Fruit fly (Drosophila melanogaster) whole organism, embryonic: Measurements from ENCODE around the gene sick.

Source experiments
- Adf1 ChIP-seq: fragments of 200-800 bp; sonication (Bioruptor generic); IDR thresholded peaks from 2 replicates; pipeline ENCODE4 v1.3.6; 2022; ENCODE audit warnings: missing biosample characterization, missing genetic modification characterization
- CG1024 ChIP-seq: fragments of 200-800 bp; sonication (Bioruptor generic); IDR thresholded peaks from 2 replicates; pipeline ENCODE4 v1.3.6; 2022; ENCODE audit warnings: missing biosample characterization, missing genetic modification characterization
- CG10321 ChIP-seq: fragments of 200-800 bp; sonication (Bioruptor generic); IDR thresholded peaks from 2 replicates; pipeline ENCODE4 v1.3.6; 2022; ENCODE audit warnings: missing biosample characterization, missing genetic modification characterization
- CG10366 ChIP-seq: fragments of 200-800 bp; sonication (Bioruptor generic); IDR thresholded peaks from 2 replicates; pipeline ENCODE4 v1.3.6; 2022; ENCODE audit warnings: missing biosample characterization, missing genetic modification characterization
- CG13624 ChIP-seq: fragments of 200-800 bp; sonication (Bioruptor generic); optimal IDR thresholded peaks from 2 replicates; lab custom pipeline; 2016; ENCODE audit warnings: missing biosample characterization, missing genetic modification characterization
- CG14441 ChIP-seq: fragments of 200-800 bp; sonication (Bioruptor generic); IDR thresholded peaks from 2 replicates; pipeline ENCODE4 v1.3.6; 2022; ENCODE audit warnings: missing biosample characterization, missing genetic modification characterization
- CG1602 ChIP-seq: fragments of 200-800 bp; sonication (Bioruptor generic); optimal IDR thresholded peaks from 3 replicates; lab custom pipeline; 2016; ENCODE audit warnings: missing biosample characterization, missing genetic modification characterization
- CG1792 ChIP-seq: fragments of 200-800 bp; sonication (Bioruptor generic); optimal IDR thresholded peaks from 2 replicates; lab custom pipeline; 2016; ENCODE audit warnings: missing biosample characterization, missing genetic modification characterization
- CG18476 ChIP-seq: fragments of 200-800 bp; sonication (Bioruptor generic); optimal IDR thresholded peaks from 2 replicates; lab custom pipeline; 2016; ENCODE audit warnings: missing biosample characterization, mild to moderate bottlenecking, missing genetic modification characterization
- CG18764 ChIP-seq: fragments of 200-800 bp; sonication (Bioruptor generic); optimal IDR thresholded peaks from 3 replicates; lab custom pipeline; 2016; ENCODE audit warnings: missing biosample characterization, missing genetic modification characterization
- CG32772 ChIP-seq: fragments of 200-800 bp; sonication (Bioruptor generic); IDR thresholded peaks from 2 replicates; pipeline ENCODE4 v1.3.6; 2022; ENCODE audit warnings: missing biosample characterization, missing genetic modification characterization
- CG4328 ChIP-seq: fragments of 200-800 bp; sonication (Bioruptor generic); optimal IDR thresholded peaks from 3 replicates; lab custom pipeline; 2017; ENCODE audit warnings: missing biosample characterization, missing genetic modification reagents, missing genetic modification characterization
- CG4820 ChIP-seq: fragments of 200-800 bp; sonication (Bioruptor generic); optimal IDR thresholded peaks from 3 replicates; lab custom pipeline; 2016; ENCODE audit warnings: missing biosample characterization, missing genetic modification characterization
- CG6654 ChIP-seq: fragments of 200-800 bp; sonication (Bioruptor generic); optimal IDR thresholded peaks from 2 replicates; lab custom pipeline; 2017; ENCODE audit warnings: missing biosample characterization, mild to moderate bottlenecking, missing genetic modification characterization
- CG6854 ChIP-seq: fragments of 200-800 bp; sonication (Bioruptor generic); optimal IDR thresholded peaks from 3 replicates; lab custom pipeline; 2017; ENCODE audit warnings: missing biosample characterization, mild to moderate bottlenecking, missing genetic modification characterization
- CG7271 ChIP-seq: fragments of 200-800 bp; sonication (Bioruptor generic); optimal IDR thresholded peaks from 2 replicates; lab custom pipeline; 2018; ENCODE audit warnings: missing biosample characterization, mild to moderate bottlenecking, missing genetic modification characterization, moderate library complexity
- CG7357 ChIP-seq: fragments of 200-800 bp; sonication (Bioruptor generic); IDR thresholded peaks from 3 replicates; pipeline ENCODE4 v1.3.6; 2022; ENCODE audit warnings: missing biosample characterization, missing genetic modification characterization
- CG7839 ChIP-seq: fragments of 200-800 bp; sonication (Bioruptor generic); optimal IDR thresholded peaks from 3 replicates; lab custom pipeline; 2018; ENCODE audit warnings: missing biosample characterization, mild to moderate bottlenecking, missing genetic modification characterization, moderate library complexity
- CG8089 ChIP-seq: fragments of 200-800 bp; sonication (Bioruptor generic); optimal IDR thresholded peaks from 3 replicates; lab custom pipeline; 2016; ENCODE audit warnings: missing biosample characterization, missing genetic modification characterization
- CG8388 ChIP-seq: fragments of 200-800 bp; sonication (Bioruptor generic); optimal IDR thresholded peaks from 2 replicates; lab custom pipeline; 2019; ENCODE audit warnings: missing biosample characterization, mild to moderate bottlenecking, missing genetic modification characterization, moderate library complexity
- CTCF ChIP-seq: fragments of 200-800 bp; sonication (Bioruptor generic); optimal IDR thresholded peaks from 2 replicates; lab custom pipeline; 2017; ENCODE audit warnings: missing biosample characterization, mild to moderate bottlenecking, missing genetic modification characterization, moderate library complexity
- CkIIα-i1 ChIP-seq: fragments of 200-800 bp; sonication (Bioruptor generic); IDR thresholded peaks from 2 replicates; pipeline ENCODE4 v1.3.6; 2022; ENCODE audit warnings: missing biosample characterization, missing genetic modification characterization
- D19A ChIP-seq: fragments of 200-800 bp; optimal IDR thresholded peaks from 3 replicates; lab custom pipeline; 2019; ENCODE audit warnings: missing biosample characterization, mild to moderate bottlenecking, missing genetic modification characterization, moderate library complexity
- Dbx ChIP-seq: fragments of 200-800 bp; sonication (Bioruptor generic); IDR thresholded peaks from 3 replicates; pipeline ENCODE4 v1.3.6; 2022; ENCODE audit warnings: missing biosample characterization, missing genetic modification characterization
- Dp ChIP-seq: fragments of 200-800 bp; sonication (Bioruptor generic); optimal IDR thresholded peaks from 2 replicates; lab custom pipeline; 2018; ENCODE audit warnings: missing biosample characterization, mild to moderate bottlenecking, missing genetic modification characterization, moderate library complexity
- ERR ChIP-seq: fragments of 200-800 bp; sonication (Bioruptor generic); optimal IDR thresholded peaks from 2 replicates; lab custom pipeline; 2016; ENCODE audit warnings: missing biosample characterization, missing genetic modification characterization
- Elba2 ChIP-seq: fragments of 200-800 bp; sonication (Bioruptor generic); optimal IDR thresholded peaks from 3 replicates; lab custom pipeline; 2016; ENCODE audit warnings: missing biosample characterization, missing genetic modification characterization
- Fer2 ChIP-seq: fragments of 200-800 bp; sonication (Bioruptor generic); optimal IDR thresholded peaks from 2 replicates; lab custom pipeline; 2018; ENCODE audit warnings: missing biosample characterization, mild to moderate bottlenecking, missing genetic modification characterization, moderate library complexity
- Gug ChIP-seq: fragments of 200-800 bp; sonication (Bioruptor generic); IDR thresholded peaks from 4 replicates; pipeline ENCODE4 v1.3.6; 2022; ENCODE audit warnings: missing biosample characterization, missing genetic modification characterization
- Hr78 ChIP-seq, 2 experiments: fragments of 200-800 bp in 1 of 2; fragments of >200 bp in 1 of 2; sonication (Bioruptor generic) in 1 of 2; optimal IDR thresholded peaks; 2 replicates each; lab custom pipeline; 2017 to 2019; ENCODE audit warnings: missing biosample characterization in 2 of 2, missing genetic modification characterization in 2 of 2, mild to moderate bottlenecking in 1 of 2, moderate library complexity in 1 of 2
- Hsf ChIP-seq: fragments of 200-800 bp; sonication (Bioruptor generic); optimal IDR thresholded peaks from 3 replicates; lab custom pipeline; 2016; ENCODE audit warnings: missing biosample characterization, missing genetic modification characterization
- Med ChIP-seq: fragments of 200-800 bp; sonication (Bioruptor generic); peaks from one replicate; lab custom pipeline; 2016; ENCODE audit warnings: missing biosample characterization, missing genetic modification characterization, mild to moderate bottlenecking, inconsistent platforms, moderate library complexity
- Pdp1 ChIP-seq, 2 experiments: fragments of 200-800 bp; sonication (Bioruptor generic); optimal IDR thresholded peaks; 3 replicates each; lab custom pipeline; 2016; ENCODE audit warnings: missing biosample characterization in 2 of 2, missing genetic modification characterization in 2 of 2, mild to moderate bottlenecking in 1 of 2, moderate library complexity in 1 of 2
- Poxn ChIP-seq: fragments of 200-800 bp; sonication (Bioruptor generic); IDR thresholded peaks from 2 replicates; pipeline ENCODE4 v1.3.6; 2022; ENCODE audit warnings: missing biosample characterization, missing genetic modification characterization
- Side ChIP-seq: fragments of 200-800 bp; sonication (Bioruptor generic); optimal IDR thresholded peaks from 2 replicates; lab custom pipeline; 2016; ENCODE audit warnings: missing biosample characterization, missing genetic modification characterization
- Sox100B ChIP-seq: fragments of 200-800 bp; sonication (Bioruptor generic); optimal IDR thresholded peaks from 3 replicates; lab custom pipeline; 2018; ENCODE audit warnings: missing biosample characterization, mild to moderate bottlenecking, missing genetic modification characterization
- Sry-β ChIP-seq: fragments of 200-800 bp; sonication (Bioruptor generic); optimal IDR thresholded peaks from 2 replicates; lab custom pipeline; 2018; ENCODE audit warnings: missing biosample characterization, mild to moderate bottlenecking, missing genetic modification characterization, moderate library complexity
- caup ChIP-seq: fragments of 200-800 bp; sonication (Bioruptor generic); optimal IDR thresholded peaks from 3 replicates; lab custom pipeline; 2017; ENCODE audit warnings: missing biosample characterization, mild to moderate bottlenecking, missing genetic modification characterization, moderate library complexity; ENCODE audit not compliant: severe bottlenecking
- chif ChIP-seq, 2 experiments: fragments of 200-800 bp; sonication (Bioruptor generic); optimal IDR thresholded peaks; 3 replicates each; lab custom pipeline; 2016; ENCODE audit warnings: missing biosample characterization in 2 of 2, missing genetic modification characterization in 2 of 2
- croc ChIP-seq: fragments of 200-800 bp; sonication (Bioruptor generic); conservative IDR thresholded peaks from 3 replicates; pipeline ENCODE4 v1.3.6; 2022; ENCODE audit warnings: missing biosample characterization, missing genetic modification characterization
- disco-r ChIP-seq: fragments of 200-800 bp; sonication (Bioruptor generic); optimal IDR thresholded peaks from 2 replicates; lab custom pipeline; 2016; ENCODE audit warnings: missing biosample characterization, missing genetic modification characterization
- ftz-f1 ChIP-seq: fragments of 200-800 bp; sonication (Bioruptor generic); optimal IDR thresholded peaks from 2 replicates; lab custom pipeline; 2016; ENCODE audit warnings: missing biosample characterization, missing genetic modification characterization
- gro ChIP-seq: fragments of 200-800 bp; sonication (Bioruptor generic); optimal IDR thresholded peaks from 2 replicates; lab custom pipeline; 2016; ENCODE audit warnings: missing biosample characterization, missing genetic modification characterization
- klu ChIP-seq: fragments of 200-800 bp; sonication (Bioruptor generic); IDR thresholded peaks from 2 replicates; pipeline ENCODE4 v1.3.6; 2022; ENCODE audit warnings: missing biosample characterization, missing genetic modification characterization
- luna ChIP-seq: fragments of 200-800 bp; sonication (Bioruptor generic); optimal IDR thresholded peaks from 2 replicates; lab custom pipeline; 2016; ENCODE audit warnings: missing biosample characterization, missing genetic modification characterization
- nau ChIP-seq: fragments of 200-800 bp; sonication (Bioruptor generic); optimal IDR thresholded peaks from 3 replicates; lab custom pipeline; 2017; ENCODE audit warnings: missing biosample characterization, mild to moderate bottlenecking, missing genetic modification characterization, missing genetic modification reagents
- nom ChIP-seq: fragments of 200-800 bp; sonication (Bioruptor generic); optimal IDR thresholded peaks from 2 replicates; lab custom pipeline; 2017; ENCODE audit warnings: missing biosample characterization, missing genetic modification characterization, mild to moderate bottlenecking, moderate library complexity, missing genetic modification reagents
- pum ChIP-seq: fragments of 200-800 bp; sonication (Bioruptor generic); optimal IDR thresholded peaks from 2 replicates; lab custom pipeline; 2016; ENCODE audit warnings: missing biosample characterization, missing genetic modification characterization
- scrt ChIP-seq: fragments of 200-800 bp; sonication (Bioruptor generic); optimal IDR thresholded peaks from 2 replicates; lab custom pipeline; 2018; ENCODE audit warnings: missing biosample characterization, mild to moderate bottlenecking, missing genetic modification characterization, moderate library complexity
- trh ChIP-seq: fragments of 200-800 bp; sonication (Bioruptor generic); optimal IDR thresholded peaks from 2 replicates; lab custom pipeline; 2016; ENCODE audit warnings: missing biosample characterization, missing genetic modification characterization
- tx ChIP-seq: fragments of 200-800 bp; sonication (Bioruptor generic); optimal IDR thresholded peaks from 2 replicates; lab custom pipeline; 2016; ENCODE audit warnings: missing biosample characterization, missing genetic modification characterization
- zf30C ChIP-seq: fragments of 200-800 bp; sonication (Bioruptor generic); optimal IDR thresholded peaks from 3 replicates; lab custom pipeline; 2018; ENCODE audit warnings: missing biosample characterization, mild to moderate bottlenecking, missing genetic modification characterization

sick gene

DNA sequence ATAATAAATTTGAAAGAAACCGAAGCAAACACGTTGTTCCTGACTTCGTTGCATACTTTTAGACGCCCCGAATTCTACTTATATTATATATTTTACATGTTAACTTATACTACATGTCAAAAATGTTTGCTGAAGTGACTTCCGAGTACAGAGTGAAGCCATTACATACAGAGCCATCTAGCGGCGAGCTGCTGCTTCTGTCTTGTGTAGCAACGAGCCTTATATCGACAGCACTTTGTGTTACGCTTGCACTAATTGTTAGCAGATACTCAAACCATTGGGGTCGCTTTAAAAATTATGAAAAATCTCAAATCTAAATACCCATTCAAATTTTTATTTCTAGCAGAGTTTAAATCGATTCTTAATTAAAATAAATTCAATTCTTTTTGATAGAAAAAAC lies 91.3 kb downstream of the sick start (continued):
- peak; percentile 80 for TF ChIP-seq Hsf
- no peak for TF ChIP-seq Sry-β
- TF ChIP-seq CTCF: peak; percentile 98
- TF ChIP-seq CG4328: peak; percentile 43
- TF ChIP-seq Elba2 (GFP tag; lab: Kevin White, UChicago): peak; percentile 32
- TF ChIP-seq CG4820 (GFP tag; lab: Kevin White, UChicago): peak; percentile 75
- no peak for TF ChIP-seq ftz-f1 (GFP tag; lab: Kevin White, UChicago)
- no peak for TF ChIP-seq Poxn
- peak; percentile 69 for TF ChIP-seq caup
- peak; percentile 30 for TF ChIP-seq disco-r
- TF ChIP-seq chif (GFP tag; optimal IDR thresholded peaks at IDR 0.05; lab: Kevin White, UChicago): peak; percentile 50 to 86
- peak; percentile 56 for TF ChIP-seq CG7839 (tag; lab: Kevin White, UChicago)
- TF ChIP-seq Sox100B: no peak
- no peak for TF ChIP-seq zf30C (GFP tag; lab: Kevin White, UChicago)
- peak; percentile 88 for TF ChIP-seq Dbx (GFP tag; lab: Robert Waterston, UW)
- TF ChIP-seq tx: peak; percentile 10
- TF ChIP-seq Hr78 (GFP tag; optimal IDR thresholded peaks at IDR 0.05; lab: Kevin White, UChicago): no peak
- peak; percentile 13; the same call in 1 of the 3 replicates for TF ChIP-seq croc
- TF ChIP-seq CG1792: peak; percentile 47
- TF ChIP-seq nom (GFP tag; lab: Kevin White, UChicago): no peak
- TF ChIP-seq scrt (GFP tag; lab: Kevin White, UChicago): peak; percentile 30
- TF ChIP-seq CG18476 (GFP tag; lab: Kevin White, UChicago): peak; percentile 87
- TF ChIP-seq CG10366: peak; percentile 58
- TF ChIP-seq CG6854 (GFP tag; lab: Kevin White, UChicago): no peak
- peak; percentile 22 for TF ChIP-seq CG8388 (GFP tag; lab: Kevin White, UChicago)
- no peak for TF ChIP-seq CG10321 (GFP tag; lab: Robert Waterston, UW)
- peak; percentile 47 for TF ChIP-seq CG13624 (GFP tag; lab: Kevin White, UChicago)
- peak; percentile 59 for TF ChIP-seq CG8089 (GFP tag; lab: Kevin White, UChicago)
- TF ChIP-seq Med (GFP tag; lab: Kevin White, UChicago): peak; percentile 97
- TF ChIP-seq klu (GFP tag; lab: Robert Waterston, UW): peak; percentile 24; the same call in 1 of the 2 replicates
- peak; percentile 72 for TF ChIP-seq Gug (GFP tag; lab: Robert Waterston, UW)
- TF ChIP-seq CkIIα-i1 (GFP tag; lab: Robert Waterston, UW): no peak
- peak; percentile 19 for TF ChIP-seq Fer2 (tag; lab: Kevin White, UChicago)
- TF ChIP-seq gro (GFP tag; lab: Kevin White, UChicago): peak; percentile 11
- peak; percentile 64 for TF ChIP-seq CG18764 (GFP tag; lab: Kevin White, UChicago)
- TF ChIP-seq CG7271 (tag; lab: Kevin White, UChicago): peak; percentile 29
- TF ChIP-seq nau: no peak
- peak; percentile 36 for TF ChIP-seq Dp
- TF ChIP-seq CG1024: peak; percentile 58; the same call in 1 of the 2 replicates
- peak; percentile 29 for TF ChIP-seq luna
- no peak for TF ChIP-seq CG7357 (GFP tag; lab: Robert Waterston, UW)
- TF ChIP-seq D19A (tag; lab: Kevin White, UChicago): peak; percentile 15
- peak; percentile 76 for TF ChIP-seq pum (GFP tag; lab: Kevin White, UChicago)
- TF ChIP-seq CG6654: peak; percentile 29
- peak; percentile 64 for TF ChIP-seq CG32772 (GFP tag; lab: Robert Waterston, UW)
- no peak for TF ChIP-seq CG14441 (GFP tag; lab: Robert Waterston, UW)
- no peak for TF ChIP-seq ERR
- peak; percentile 69 for TF ChIP-seq CG1602
- peak; percentile 5 for TF ChIP-seq trh (GFP tag; lab: Kevin White, UChicago)
- TF ChIP-seq Side (GFP tag; lab: Kevin White, UChicago): peak; percentile 66
- TF ChIP-seq Adf1: peak; percentile 18; the same call in 1 of the 2 replicates
- TF ChIP-seq Pdp1 (GFP tag; optimal IDR thresholded peaks at IDR 0.05; lab: Kevin White, UChicago): peak; percentile 76 to 94
